Worm (Caenorhabditis elegans): Measurements from ENCODE around the gene srh-68.

- TF ChIP-seq fos-1 (tag; optimal IDR thresholded peaks at IDR 0.05) (no peak), unc-62 (GFP tag; optimal IDR thresholded peaks at IDR 0.05) (no peak), ceh-82 (tag; optimal IDR thresholded peaks at IDR 0.05) (no peak), nhr-237 (tag; optimal IDR thresholded peaks at IDR 0.05) (no peak), sptf-1 (tag; optimal IDR thresholded peaks at IDR 0.05) (no peak), lsy-2 (tag; optimal IDR thresholded peaks at IDR 0.05) (no peak), ama-1 (optimal IDR thresholded peaks at IDR 0.05) (no peak), nhr-90 (tag; optimal IDR thresholded peaks at IDR 0.05; ENCODE audit: poor library complexity) (no peak), snpc-4 (tag; optimal IDR thresholded peaks at IDR 0.05) (no peak), nhr-76 (tag; optimal IDR thresholded peaks at IDR 0.05) (no peak), lin-35 (GFP tag; optimal IDR thresholded peaks at IDR 0.05) (no peak), egl-27 (tag; optimal IDR thresholded peaks at IDR 0.05) (no peak), unc-30 (tag; optimal IDR thresholded peaks at IDR 0.05) (no peak)
These were observed 41.6 kb upstream of the srh-68 start, which contains the start of gene sre-37 for ce11 chrII:12465557-12465956.
